Worm (Caenorhabditis elegans) whole organism, young adult: ENCODE measurements around the gene R11D1.13.

Experiments
- C06A6.2 ChIP-seq: fragments of 200-800 bp; sonication (Bioruptor generic); conservative IDR thresholded peaks from 2 replicates; pipeline ENCODE4 v1.3.6; 2022; ENCODE audit warnings: missing genetic modification characterization, missing compliant biosample characterization
- F23B12.7 ChIP-seq: sonication (generic microtip); optimal IDR thresholded peaks from 2 replicates; lab custom pipeline; 2017; ENCODE audit warnings: missing genetic modification characterization, mild to moderate bottlenecking, missing compliant biosample characterization, antibody characterized with exemption, moderate library complexity; ENCODE audit not compliant: insufficient read depth
- F33H1.4 ChIP-seq: fragments of 200-800 bp; sonication (Bioruptor generic); IDR thresholded peaks from 2 replicates; pipeline ENCODE4 v1.3.6; 2022; ENCODE audit warnings: missing genetic modification reagents, missing genetic modification characterization, missing compliant biosample characterization
- F52B5.7 ChIP-seq: sonication (generic microtip); optimal IDR thresholded peaks from 2 replicates; lab custom pipeline; 2016; ENCODE audit warnings: mild to moderate bottlenecking, missing genetic modification characterization, missing compliant biosample characterization
- K11D2.4 ChIP-seq: fragments of 200-800 bp; sonication (Bioruptor generic); IDR thresholded peaks from 2 replicates; pipeline ENCODE4 v1.3.6; 2022; ENCODE audit warnings: missing genetic modification reagents, missing genetic modification characterization, missing compliant biosample characterization
- T07F8.4 ChIP-seq: sonication (generic microtip); optimal IDR thresholded peaks from 2 replicates; lab custom pipeline; 2016; ENCODE audit warnings: mild to moderate bottlenecking, missing genetic modification characterization, moderate library complexity, missing compliant biosample characterization
- Y53F4B.3 ChIP-seq: fragments of 200-800 bp; sonication (Bioruptor generic); IDR thresholded peaks from 2 replicates; pipeline ENCODE4 v1.3.6; 2022; ENCODE audit warnings: missing genetic modification reagents, missing genetic modification characterization, missing compliant biosample characterization
- Y56A3A.18 ChIP-seq: fragments of 200-800 bp; sonication (Bioruptor generic); IDR thresholded peaks from 2 replicates; pipeline ENCODE4 v1.3.6; 2022; ENCODE audit warnings: missing genetic modification reagents, missing genetic modification characterization, missing compliant biosample characterization
- Y79H2A.3 ChIP-seq: fragments of 200-800 bp; sonication (Bioruptor generic); conservative IDR thresholded peaks from 2 replicates; pipeline ENCODE4 v1.3.6; 2022; ENCODE audit warnings: missing genetic modification reagents, missing genetic modification characterization, missing compliant biosample characterization
- ZK185.1 ChIP-seq: sonication (generic microtip); optimal IDR thresholded peaks from 2 replicates; lab custom pipeline; 2016; ENCODE audit warnings: mild to moderate bottlenecking, missing genetic modification characterization, missing compliant biosample characterization; ENCODE audit not compliant: poor library complexity, severe bottlenecking
- akir-1 ChIP-seq: fragments of 200-800 bp; sonication (Bioruptor generic); optimal IDR thresholded peaks from 2 replicates; lab custom pipeline; 2018; ENCODE audit warnings: mild to moderate bottlenecking, missing genetic modification characterization, moderate library complexity, missing compliant biosample characterization
- atf-7 ChIP-seq: sonication (generic microtip); optimal IDR thresholded peaks from 2 replicates; lab custom pipeline; 2017; ENCODE audit warnings: mild to moderate bottlenecking, missing genetic modification characterization, missing compliant biosample characterization
- attf-3 ChIP-seq: fragments of 200-800 bp; sonication (Bioruptor generic); conservative IDR thresholded peaks from 2 replicates; pipeline ENCODE4 v1.3.6; 2022; ENCODE audit warnings: missing genetic modification reagents, missing genetic modification characterization, missing compliant biosample characterization
- attf-5 ChIP-seq: fragments of 200-800 bp; sonication (Bioruptor generic); optimal IDR thresholded peaks from 2 replicates; lab custom pipeline; 2018; ENCODE audit warnings: mild to moderate bottlenecking, missing genetic modification characterization, missing compliant biosample characterization
- cebp-1 ChIP-seq, 2 experiments: fragments of 200-800 bp in 1 of 2; sonication (Bioruptor generic) in 1 of 2; sonication (generic microtip) in 1 of 2; IDR thresholded peaks in 1 of 2; optimal IDR thresholded peaks in 1 of 2; 2 replicates each; pipeline versions ENCODE4 v1.3.6 to Lab custom; 2017 to 2022; ENCODE audit warnings: missing compliant biosample characterization in 2 of 2, missing genetic modification characterization in 2 of 2, mild to moderate bottlenecking in 1 of 2, missing genetic modification reagents in 1 of 2, moderate library complexity in 1 of 2
- cebp-2 ChIP-seq: fragments of 200-800 bp; sonication (Bioruptor generic); IDR thresholded peaks from 2 replicates; pipeline ENCODE4 v1.3.6; 2022; ENCODE audit warnings: missing genetic modification characterization, missing compliant biosample characterization
- die-1 ChIP-seq: sonication (generic microtip); optimal IDR thresholded peaks from 2 replicates; lab custom pipeline; 2016; ENCODE audit warnings: missing genotype, mild to moderate bottlenecking, missing genetic modification characterization, missing compliant biosample characterization
- dpff-1 ChIP-seq: sonication (generic microtip); optimal IDR thresholded peaks from 2 replicates; lab custom pipeline; 2017; ENCODE audit warnings: mild to moderate bottlenecking, missing genetic modification characterization, missing compliant biosample characterization
- egl-18 ChIP-seq: fragments of 200-800 bp; sonication (Bioruptor generic); IDR thresholded peaks from 2 replicates; pipeline ENCODE4 v1.3.6; 2022; ENCODE audit warnings: missing genetic modification reagents, missing genetic modification characterization, missing compliant biosample characterization
- ekl-4 ChIP-seq: fragments of 200-800 bp; sonication (Bioruptor generic); IDR thresholded peaks from 2 replicates; pipeline ENCODE4 v1.3.6; 2022; ENCODE audit warnings: missing genetic modification reagents, missing genetic modification characterization, missing compliant biosample characterization
- him-1 ChIP-seq: sonication (generic microtip); optimal IDR thresholded peaks from 2 replicates; lab custom pipeline; 2016; ENCODE audit warnings: missing genotype, missing genetic modification reagents, missing genetic modification characterization, missing compliant biosample characterization
- hlh-26 ChIP-seq: fragments of 200-800 bp; sonication (Bioruptor generic); conservative IDR thresholded peaks from 2 replicates; pipeline ENCODE4 v1.3.6; 2022; ENCODE audit warnings: missing genetic modification reagents, missing genetic modification characterization, missing compliant biosample characterization
- hmg-1.2 ChIP-seq: fragments of 200-800 bp; sonication (Bioruptor generic); IDR thresholded peaks from 2 replicates; pipeline ENCODE4 v1.3.6; 2022; ENCODE audit warnings: missing genetic modification reagents, missing genetic modification characterization, missing compliant biosample characterization
- hrde-1 ChIP-seq: sonication (generic microtip); optimal IDR thresholded peaks from 2 replicates; lab custom pipeline; 2016; ENCODE audit warnings: missing genetic modification characterization, mild to moderate bottlenecking, missing compliant biosample characterization, moderate library complexity, missing genotype, missing genetic modification reagents, borderline replicate concordance
- lin-26 ChIP-seq: fragments of 200-800 bp; sonication (Bioruptor generic); IDR thresholded peaks from 2 replicates; pipeline ENCODE4 v1.3.6; 2022; ENCODE audit warnings: missing genetic modification reagents, missing genetic modification characterization, missing compliant biosample characterization
- lin-35 ChIP-seq, 3 experiments: fragments of 150-350 bp in 2 of 3; sonication (generic microtip) in 1 of 3; optimal IDR thresholded peaks; 2 replicates each; lab custom pipeline; 2014 to 2018; ENCODE audit warnings: missing biosample characterization in 3 of 3, missing genetic modification characterization in 3 of 3, missing genetic modification reagents in 3 of 3
- lsy-27 ChIP-seq: sonication (generic microtip); optimal IDR thresholded peaks from 2 replicates; lab custom pipeline; 2017; ENCODE audit warnings: missing genetic modification characterization, mild to moderate bottlenecking, missing compliant biosample characterization, antibody characterized with exemption, missing genotype, borderline replicate concordance; ENCODE audit not compliant: insufficient read depth
- madf-10 ChIP-seq: sonication (generic microtip); optimal IDR thresholded peaks from 2 replicates; lab custom pipeline; 2016; ENCODE audit warnings: mild to moderate bottlenecking, missing genetic modification characterization, missing compliant biosample characterization
- madf-3 ChIP-seq: fragments of 200-800 bp; sonication (Bioruptor generic); IDR thresholded peaks from 2 replicates; pipeline ENCODE4 v1.3.6; 2022; ENCODE audit warnings: missing genetic modification reagents, missing genetic modification characterization, missing compliant biosample characterization
- mel-28 ChIP-seq: sonication (generic microtip); optimal IDR thresholded peaks from 2 replicates; lab custom pipeline; 2016; ENCODE audit warnings: borderline replicate concordance, mild to moderate bottlenecking, missing genetic modification characterization, missing compliant biosample characterization
- nfya-2 ChIP-seq: fragments of 200-800 bp; sonication (Bioruptor generic); IDR thresholded peaks from 2 replicates; pipeline ENCODE4 v1.3.6; 2022; ENCODE audit warnings: missing genetic modification reagents, missing genetic modification characterization, missing compliant biosample characterization
- nhr-27 ChIP-seq: fragments of 200-800 bp; sonication (Bioruptor generic); optimal IDR thresholded peaks from 2 replicates; lab custom pipeline; 2018; ENCODE audit warnings: mild to moderate bottlenecking, missing genetic modification characterization, moderate library complexity, missing compliant biosample characterization
- rec-8 ChIP-seq, 2 experiments: sonication (generic microtip); optimal IDR thresholded peaks; 2 replicates each; lab custom pipeline; 2016; ENCODE audit warnings: mild to moderate bottlenecking in 2 of 2, missing genetic modification characterization in 2 of 2, missing genetic modification reagents in 2 of 2, missing genotype in 2 of 2, missing biosample characterization in 1 of 2, missing compliant biosample characterization in 1 of 2, moderate library complexity in 1 of 2
- rpc-1 ChIP-seq, 2 experiments: fragments of 150-350 bp in 1 of 2; sonication (generic microtip) in 1 of 2; optimal IDR thresholded peaks; 2 replicates each; lab custom pipeline; 2014 to 2018; ENCODE audit warnings: missing biosample characterization in 1 of 2, missing genetic modification characterization in 1 of 2, missing genetic modification reagents in 1 of 2, missing genotype in 1 of 2
- somi-1 ChIP-seq: fragments of 200-800 bp; sonication (Bioruptor generic); optimal IDR thresholded peaks from 2 replicates; lab custom pipeline; 2018; ENCODE audit warnings: mild to moderate bottlenecking, missing genetic modification characterization, missing compliant biosample characterization
- tbp1 ChIP-seq: fragments of 200-800 bp; sonication (Bioruptor generic); optimal IDR thresholded peaks from 2 replicates; lab custom pipeline; 2018; ENCODE audit warnings: mild to moderate bottlenecking, missing genetic modification characterization, missing compliant biosample characterization
- tlf-1 ChIP-seq: fragments of 200-800 bp; sonication (Bioruptor generic); optimal IDR thresholded peaks from 2 replicates; lab custom pipeline; 2018; ENCODE audit warnings: mild to moderate bottlenecking, missing genetic modification characterization, missing compliant biosample characterization
- zfh-2 ChIP-seq: fragments of 200-800 bp; sonication (Bioruptor generic); conservative IDR thresholded peaks from 2 replicates; pipeline ENCODE4 v1.3.6; 2022; ENCODE audit warnings: missing genetic modification reagents, missing genetic modification characterization, missing compliant biosample characterization
- ztf-18 ChIP-seq: sonication (generic microtip); optimal IDR thresholded peaks from 2 replicates; lab custom pipeline; 2016; ENCODE audit warnings: missing genotype, mild to moderate bottlenecking, missing genetic modification characterization, missing compliant biosample characterization
- ztf-22 ChIP-seq: fragments of 200-800 bp; sonication (Bioruptor generic); optimal IDR thresholded peaks from 2 replicates; lab custom pipeline; 2018; ENCODE audit warnings: mild to moderate bottlenecking, missing genetic modification characterization, moderate library complexity, missing compliant biosample characterization
- ztf-28 ChIP-seq: fragments of 200-800 bp; sonication (Bioruptor generic); IDR thresholded peaks from 2 replicates; pipeline ENCODE4 v1.3.6; 2022; ENCODE audit warnings: missing genetic modification reagents, missing genetic modification characterization, missing compliant biosample characterization

R11D1.13 gene

DNA sequence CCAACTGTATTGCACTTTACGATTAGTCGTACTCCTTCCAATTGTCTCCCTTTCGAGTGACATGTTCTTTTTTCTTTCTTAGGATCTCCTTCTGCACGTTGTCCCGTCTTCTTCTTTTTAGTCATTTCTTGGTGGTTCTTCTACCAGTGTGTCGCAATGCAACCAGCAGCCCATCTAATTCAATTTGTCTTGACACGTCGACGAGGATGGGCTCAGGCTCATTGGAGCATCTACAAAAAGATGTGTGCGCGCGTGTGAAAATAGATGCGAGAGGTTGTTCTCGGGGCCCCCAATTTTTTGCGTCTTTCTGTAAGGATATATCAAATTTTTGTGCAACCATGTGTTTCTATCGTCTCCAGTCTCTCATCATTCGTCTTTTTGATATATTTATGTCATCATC is 25.3 kb upstream of the R11D1.13 start:
- TF ChIP-seq rpc-1 (optimal IDR thresholded peaks at IDR 0.05; lab: Kevin White, UChicago) (no peak), rpc-1 (tag; optimal IDR thresholded peaks at IDR 0.05; lab: Kevin White, UChicago) (no peak), dpff-1 (tag; lab: Kevin White, UChicago) (no peak), ztf-18 (tag; lab: Kevin White, UChicago) (no peak), die-1 (tag; lab: Kevin White, UChicago) (no peak), atf-7 (tag; lab: Kevin White, UChicago) (no peak), K11D2.4 (GFP tag; lab: Robert Waterston, UW) (no peak), Y56A3A.18 (GFP tag; lab: Robert Waterston, UW) (no peak)

- TF ChIP-seq tlf-1 (GFP tag; lab: Kevin White, UChicago): no peak
- no peak for TF ChIP-seq hlh-26 (GFP tag; lab: Robert Waterston, UW)
- TF ChIP-seq madf-3 (GFP tag; lab: Robert Waterston, UW): no peak
- no peak for TF ChIP-seq lsy-27
- TF ChIP-seq ztf-18 (tag; lab: Kevin White, UChicago): no peak
- TF ChIP-seq attf-5: no peak
- TF ChIP-seq F33H1.4 (GFP tag; lab: Robert Waterston, UW): no peak
- no peak for TF ChIP-seq rec-8 (tag; optimal IDR thresholded peaks at IDR 0.05; lab: Kevin White, UChicago)
- TF ChIP-seq F23B12.7 (tag; lab: Kevin White, UChicago): no peak
- TF ChIP-seq ztf-22: no peak
- no peak for TF ChIP-seq cebp-1 (GFP tag; IDR thresholded peaks at IDR 0.05; lab: Robert Waterston, UW)
- TF ChIP-seq cebp-1 (tag; optimal IDR thresholded peaks at IDR 0.05; lab: Kevin White, UChicago): no peak
- TF ChIP-seq ekl-4: no peak
- TF ChIP-seq attf-3 (GFP tag; lab: Robert Waterston, UW): no peak
- TF ChIP-seq Y53F4B.3 (GFP tag; lab: Robert Waterston, UW): no peak
- TF ChIP-seq lin-26 (GFP tag; lab: Robert Waterston, UW): no peak
- no peak for TF ChIP-seq lin-35 (GFP tag; optimal IDR thresholded peaks at IDR 0.05; lab: Kevin White, UChicago)
- TF ChIP-seq dpff-1 (tag; lab: Kevin White, UChicago): no peak
Observed at ce11 chrV:12704077-12704476, 22.9 kb upstream of the R11D1.13 start, which contains the start of gene R11D1.1. Gene R11D1.1 (plus strand): TSS chrV:12704377.

DNA sequence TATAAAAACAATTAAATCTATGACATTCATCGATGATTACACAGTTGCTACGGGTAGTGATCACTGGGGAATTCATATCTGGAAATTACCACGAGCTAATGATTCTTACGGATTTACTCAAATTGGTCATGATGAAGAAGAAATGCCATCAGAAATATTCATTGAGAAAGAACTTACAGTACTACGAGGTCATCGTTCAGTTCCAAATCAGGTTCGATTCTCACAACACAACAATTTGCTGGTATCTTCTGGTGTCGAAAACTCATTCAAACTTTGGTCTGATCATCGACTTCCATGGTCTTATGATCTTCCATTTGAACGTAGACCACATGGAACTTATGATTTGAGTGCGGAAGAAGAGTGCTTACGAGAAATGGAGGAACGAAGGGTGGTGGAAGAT is 20.4 kb upstream of the R11D1.13 start:
- no peak for TF ChIP-seq ztf-28 (GFP tag; lab: Robert Waterston, UW)

DNA sequence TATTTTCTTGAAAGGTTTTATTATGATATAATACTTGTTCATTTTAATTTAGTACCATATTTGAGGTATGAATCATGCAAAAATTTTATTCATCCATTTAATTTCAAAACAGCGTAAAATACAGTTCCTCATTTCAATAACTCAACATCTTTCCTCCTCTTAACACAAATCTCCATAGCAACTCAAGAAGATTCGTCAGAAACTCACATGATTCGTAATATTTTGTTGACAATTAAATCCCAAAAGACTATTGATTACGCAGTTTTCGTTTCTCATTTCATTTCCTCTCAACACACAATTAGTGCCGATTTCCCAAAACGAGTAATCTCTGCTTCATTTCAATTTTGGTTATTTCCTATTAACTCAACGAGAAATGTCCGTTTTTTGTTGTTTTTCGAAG is 18.6 kb upstream of the R11D1.13 start, which contains the start of gene R11D1.2:
Gene R11D1.2, plus strand, starts transcription at position 301 of the 400 bp plus-strand sequence.
- TF ChIP-seq tbp1 (GFP tag; lab: Kevin White, UChicago) (no peak), akir-1 (no peak), hrde-1 (no peak), hmg-1.2 (GFP tag; lab: Robert Waterston, UW) (no peak), him-1 (tag; lab: Kevin White, UChicago) (no peak), Y56A3A.18 (GFP tag; lab: Robert Waterston, UW) (no peak), madf-3 (GFP tag; lab: Robert Waterston, UW) (no peak), die-1 (tag; lab: Kevin White, UChicago) (no peak), zfh-2 (no peak), nfya-2 (GFP tag; lab: Robert Waterston, UW) (no peak)

- TF ChIP-seq Y79H2A.3 (GFP tag; lab: Robert Waterston, UW) (no peak), ZK185.1 (tag; lab: Kevin White, UChicago) (no peak), cebp-2 (GFP tag; lab: Robert Waterston, UW) (no peak), mel-28 (tag; lab: Kevin White, UChicago) (no peak), nhr-27 (tag; lab: Kevin White, UChicago) (no peak), C06A6.2 (GFP tag; lab: Robert Waterston, UW) (no peak), T07F8.4 (tag; lab: Kevin White, UChicago) (no peak), F52B5.7 (tag; lab: Kevin White, UChicago) (no peak), madf-10 (tag; lab: Kevin White, UChicago) (no peak), somi-1 (GFP tag; lab: Kevin White, UChicago) (no peak), nfya-2 (GFP tag; lab: Robert Waterston, UW) (no peak), egl-18 (GFP tag; lab: Robert Waterston, UW) (no peak)
Observed at ce11 chrV:12711999-12712398, 15.0 kb upstream of the R11D1.13 start, which contains the start of gene R11D1.3. Gene R11D1.3 (minus strand): TSS chrV:12712099.
